Worm (Caenorhabditis elegans) whole organism, young adult: ENCODE data around the gene ZC168.2.

ENCODE experiments used
- B0035.1 ChIP-seq: sonication (generic microtip); optimal IDR thresholded peaks from 2 replicates; lab custom pipeline; 2016; ENCODE audit warnings: missing genetic modification characterization, mild to moderate bottlenecking, missing compliant biosample characterization, missing genotype, missing genetic modification reagents
- B0336.3 ChIP-seq: fragments of 200-800 bp; sonication (Bioruptor generic); IDR thresholded peaks from 2 replicates; pipeline ENCODE4 v1.3.6; 2022; ENCODE audit warnings: missing genetic modification characterization, missing compliant biosample characterization
- D2030.7 ChIP-seq: fragments of 200-800 bp; sonication (Bioruptor generic); IDR thresholded peaks from 2 replicates; pipeline ENCODE4 v1.3.6; 2022; ENCODE audit warnings: missing genetic modification reagents, missing genetic modification characterization, missing compliant biosample characterization
- F37B4.10 ChIP-seq: fragments of 200-800 bp; sonication (Bioruptor generic); IDR thresholded peaks from 2 replicates; pipeline ENCODE4 v1.3.6; 2022; ENCODE audit warnings: missing genetic modification characterization, missing compliant biosample characterization
- K11D2.4 ChIP-seq: fragments of 200-800 bp; sonication (Bioruptor generic); IDR thresholded peaks from 2 replicates; pipeline ENCODE4 v1.3.6; 2022; ENCODE audit warnings: missing genetic modification reagents, missing genetic modification characterization, missing compliant biosample characterization
- Y53G8AR.9 ChIP-seq: fragments of 200-800 bp; sonication (Bioruptor generic); conservative IDR thresholded peaks from 2 replicates; pipeline ENCODE4 v1.3.6; 2022; ENCODE audit warnings: missing genetic modification reagents, missing genetic modification characterization, missing compliant biosample characterization
- ama-1 ChIP-seq, 3 experiments: fragments of 150-350 bp in 1 of 3; sonication (generic microtip) in 2 of 3; optimal IDR thresholded peaks; 2 replicates each; lab custom pipeline; 2014 to 2018; ENCODE audit warnings: missing biosample characterization in 2 of 3, missing genetic modification characterization in 2 of 3, missing genetic modification reagents in 2 of 3
- attf-3 ChIP-seq: fragments of 200-800 bp; sonication (Bioruptor generic); conservative IDR thresholded peaks from 2 replicates; pipeline ENCODE4 v1.3.6; 2022; ENCODE audit warnings: missing genetic modification reagents, missing genetic modification characterization, missing compliant biosample characterization
- attf-5 ChIP-seq: fragments of 200-800 bp; sonication (Bioruptor generic); optimal IDR thresholded peaks from 2 replicates; lab custom pipeline; 2018; ENCODE audit warnings: mild to moderate bottlenecking, missing genetic modification characterization, missing compliant biosample characterization
- cebp-1 ChIP-seq, 2 experiments: fragments of 200-800 bp in 1 of 2; sonication (Bioruptor generic) in 1 of 2; sonication (generic microtip) in 1 of 2; IDR thresholded peaks in 1 of 2; optimal IDR thresholded peaks in 1 of 2; 2 replicates each; pipeline versions ENCODE4 v1.3.6 to Lab custom; 2017 to 2022; ENCODE audit warnings: missing compliant biosample characterization in 2 of 2, missing genetic modification characterization in 2 of 2, mild to moderate bottlenecking in 1 of 2, missing genetic modification reagents in 1 of 2, moderate library complexity in 1 of 2
- ceh-91 ChIP-seq: fragments of 200-800 bp; sonication (Bioruptor generic); IDR thresholded peaks from 2 replicates; pipeline ENCODE4 v1.3.6; 2022; ENCODE audit warnings: missing genetic modification reagents, missing genetic modification characterization, missing compliant biosample characterization
- chd-7 ChIP-seq: sonication (generic microtip); optimal IDR thresholded peaks from 2 replicates; lab custom pipeline; 2016; ENCODE audit warnings: mild to moderate bottlenecking, missing genetic modification characterization, moderate library complexity, missing compliant biosample characterization
- egl-18 ChIP-seq: fragments of 200-800 bp; sonication (Bioruptor generic); IDR thresholded peaks from 2 replicates; pipeline ENCODE4 v1.3.6; 2022; ENCODE audit warnings: missing genetic modification reagents, missing genetic modification characterization, missing compliant biosample characterization
- egrh-3 ChIP-seq: fragments of 200-800 bp; sonication (Bioruptor generic); IDR thresholded peaks from 2 replicates; pipeline ENCODE4 v1.3.6; 2022; ENCODE audit warnings: missing genetic modification reagents, missing genetic modification characterization, missing compliant biosample characterization
- him-1 ChIP-seq: sonication (generic microtip); optimal IDR thresholded peaks from 2 replicates; lab custom pipeline; 2016; ENCODE audit warnings: missing genotype, missing genetic modification reagents, missing genetic modification characterization, missing compliant biosample characterization
- hrde-1 ChIP-seq: sonication (generic microtip); optimal IDR thresholded peaks from 2 replicates; lab custom pipeline; 2016; ENCODE audit warnings: missing genetic modification characterization, mild to moderate bottlenecking, missing compliant biosample characterization, moderate library complexity, missing genotype, missing genetic modification reagents, borderline replicate concordance
- let-607 ChIP-seq, 2 experiments: fragments of 200-800 bp in 1 of 2; sonication (Bioruptor generic) in 1 of 2; sonication (generic microtip) in 1 of 2; optimal IDR thresholded peaks; 2 replicates each; lab custom pipeline; 2016 to 2018; ENCODE audit warnings: mild to moderate bottlenecking in 2 of 2, missing compliant biosample characterization in 2 of 2, missing genetic modification characterization in 2 of 2, moderate library complexity in 2 of 2, missing genotype in 1 of 2
- lin-40 ChIP-seq: sonication (generic microtip); optimal IDR thresholded peaks from 2 replicates; lab custom pipeline; 2016; ENCODE audit warnings: missing genetic modification characterization, mild to moderate bottlenecking, missing compliant biosample characterization, missing genotype, missing genetic modification reagents
- lsy-27 ChIP-seq: sonication (generic microtip); optimal IDR thresholded peaks from 2 replicates; lab custom pipeline; 2017; ENCODE audit warnings: missing genetic modification characterization, mild to moderate bottlenecking, missing compliant biosample characterization, antibody characterized with exemption, missing genotype, borderline replicate concordance; ENCODE audit not compliant: insufficient read depth
- madf-6 ChIP-seq: fragments of 200-800 bp; sonication (Bioruptor generic); IDR thresholded peaks from 2 replicates; pipeline ENCODE4 v1.3.6; 2022; ENCODE audit warnings: missing genetic modification reagents, missing genetic modification characterization, missing compliant biosample characterization
- madf-8 ChIP-seq: fragments of 200-800 bp; sonication (Bioruptor generic); conservative IDR thresholded peaks from 2 replicates; pipeline ENCODE4 v1.3.6; 2022; ENCODE audit warnings: missing genetic modification reagents, missing genetic modification characterization, missing compliant biosample characterization
- mcd-1 ChIP-seq: fragments of 200-800 bp; sonication (Bioruptor generic); IDR thresholded peaks from 2 replicates; pipeline ENCODE4 v1.3.6; 2022; ENCODE audit warnings: missing genetic modification reagents, missing genetic modification characterization, missing compliant biosample characterization
- nfya-2 ChIP-seq: fragments of 200-800 bp; sonication (Bioruptor generic); IDR thresholded peaks from 2 replicates; pipeline ENCODE4 v1.3.6; 2022; ENCODE audit warnings: missing genetic modification reagents, missing genetic modification characterization, missing compliant biosample characterization
- nhr-27 ChIP-seq: fragments of 200-800 bp; sonication (Bioruptor generic); optimal IDR thresholded peaks from 2 replicates; lab custom pipeline; 2018; ENCODE audit warnings: mild to moderate bottlenecking, missing genetic modification characterization, moderate library complexity, missing compliant biosample characterization
- nhr-80 ChIP-seq: sonication (generic microtip); optimal IDR thresholded peaks from 2 replicates; lab custom pipeline; 2016; ENCODE audit warnings: missing genetic modification characterization, missing compliant biosample characterization
- pbrm-1 ChIP-seq: fragments of 200-800 bp; sonication (Bioruptor generic); IDR thresholded peaks from 2 replicates; pipeline ENCODE4 v1.3.6; 2022; ENCODE audit warnings: missing genetic modification reagents, missing genetic modification characterization, missing compliant biosample characterization
- pha-4 ChIP-seq: fragments of 150-350 bp; sonication (generic microtip); optimal IDR thresholded peaks from 2 replicates; lab custom pipeline; 2014; ENCODE audit warnings: missing biosample characterization, missing genetic modification reagents, missing genetic modification characterization
- snpc-1.1 ChIP-seq: sonication (generic microtip); optimal IDR thresholded peaks from 2 replicates; lab custom pipeline; 2017; ENCODE audit warnings: missing genetic modification characterization, mild to moderate bottlenecking, missing compliant biosample characterization, antibody characterized with exemption, moderate library complexity, missing genotype, missing genetic modification reagents; ENCODE audit not compliant: insufficient read depth
- snpc-1.3 ChIP-seq: sonication (generic microtip); optimal IDR thresholded peaks from 2 replicates; lab custom pipeline; 2017; ENCODE audit warnings: missing genetic modification characterization, mild to moderate bottlenecking, missing compliant biosample characterization, antibody characterized with exemption, moderate library complexity, missing genotype, missing genetic modification reagents; ENCODE audit not compliant: insufficient read depth
- snpc-4 ChIP-seq, 5 experiments: fragments of 150-350 bp in 1 of 5; sonication (generic microtip) in 4 of 5; optimal IDR thresholded peaks; 2 replicates each; lab custom pipeline; 2014 to 2018; ENCODE audit warnings: missing genetic modification characterization in 5 of 5, missing biosample characterization in 3 of 5, antibody characterized with exemption in 2 of 5, mild to moderate bottlenecking in 2 of 5, missing compliant biosample characterization in 2 of 5, missing genotype in 2 of 5, moderate library complexity in 2 of 5, missing genetic modification reagents in 1 of 5
- somi-1 ChIP-seq: fragments of 200-800 bp; sonication (Bioruptor generic); optimal IDR thresholded peaks from 2 replicates; lab custom pipeline; 2018; ENCODE audit warnings: mild to moderate bottlenecking, missing genetic modification characterization, missing compliant biosample characterization
- unc-62 ChIP-seq: fragments of 150-350 bp; optimal IDR thresholded peaks from 2 replicates; lab custom pipeline; 2014; ENCODE audit warnings: missing biosample characterization, missing genetic modification reagents, missing genetic modification characterization
- xnd-1 ChIP-seq: sonication (generic microtip); optimal IDR thresholded peaks from 2 replicates; lab custom pipeline; 2016; ENCODE audit warnings: missing genotype, missing genetic modification reagents, missing genetic modification characterization, missing compliant biosample characterization

Gene ZC168.2

ce11 chrIV:10737011-10737553 lies 9.2 kb downstream of the ZC168.2 start, which contains the start of gene grl-21 (continued):
- peak; percentile 58 for TF ChIP-seq hrde-1
- peak; percentile 82; the same call in 1 of the 2 replicates for TF ChIP-seq B0336.3 (GFP tag; lab: Robert Waterston, UW)
- TF ChIP-seq B0035.1 (tag; lab: Kevin White, UChicago): no peak
- 0 out of 2 replicates have a peak, but pooled peaks have one; percentile 16 for TF ChIP-seq attf-3 (GFP tag; lab: Robert Waterston, UW)
- no peak for TF ChIP-seq egl-18 (GFP tag; lab: Robert Waterston, UW)
- TF ChIP-seq nhr-80 (tag; lab: Kevin White, UChicago): no peak
- TF ChIP-seq D2030.7: no peak
- TF ChIP-seq, all 124 proteins: peak for 20

ce11 chrIV:10738328-10738727 lies 10.5 kb downstream of the ZC168.2 start, which contains the start of gene ssp-34:
Gene ssp-34 (minus strand): TSS chrIV:10738602.
- no peak for TF ChIP-seq nfya-2 (GFP tag; lab: Robert Waterston, UW)
- no peak for TF ChIP-seq pha-4 (tag; lab: Kevin White, UChicago)
- no peak for TF ChIP-seq pbrm-1
- TF ChIP-seq madf-6 (GFP tag; lab: Robert Waterston, UW): no peak
- no peak for TF ChIP-seq D2030.7
- TF ChIP-seq attf-5 (GFP tag; lab: Kevin White, UChicago): no peak
- no peak for TF ChIP-seq chd-7
- TF ChIP-seq lin-40 (tag; lab: Kevin White, UChicago): no peak
- TF ChIP-seq him-1 (tag; lab: Kevin White, UChicago): no peak
- TF ChIP-seq lsy-27 (tag; lab: Kevin White, UChicago): no peak
- no peak for TF ChIP-seq snpc-1.3 (tag; lab: Kevin White, UChicago)
- no peak for TF ChIP-seq nhr-27

DNA sequence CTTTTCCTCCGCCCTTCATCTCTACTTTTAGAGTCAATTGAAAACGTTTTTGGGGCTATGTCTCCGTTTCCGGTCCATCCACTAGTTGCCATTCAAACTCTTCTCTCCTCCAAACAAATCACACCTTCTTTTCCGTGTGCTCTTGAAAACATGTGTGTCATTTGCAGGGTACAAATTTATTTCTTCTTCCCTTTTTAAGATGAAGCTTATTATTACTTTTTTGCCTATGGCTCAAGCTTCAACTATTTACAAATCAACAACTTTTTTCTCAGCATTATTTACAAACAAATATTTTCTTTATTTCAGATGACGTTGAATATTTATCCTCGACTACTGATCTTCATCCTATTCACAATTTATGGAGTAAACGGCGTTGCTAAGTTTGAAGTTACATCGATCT lies 16.6 kb downstream of the ZC168.2 start, which contains the start of gene T25B9.3:
TSS of gene T25B9.3 (plus strand) at position 301 of the 400 bp plus-strand sequence.
- TF ChIP-seq xnd-1 (no peak), mcd-1 (GFP tag; lab: Robert Waterston, UW) (no peak), somi-1 (GFP tag; lab: Kevin White, UChicago) (no peak), Y53G8AR.9 (GFP tag; lab: Robert Waterston, UW) (no peak), unc-62 (no peak), egrh-3 (GFP tag; lab: Robert Waterston, UW) (no peak), let-607 (tag; optimal IDR thresholded peaks at IDR 0.05; lab: Kevin White, UChicago) (no peak), snpc-1.1 (tag; lab: Kevin White, UChicago) (no peak), snpc-4 (GFP tag; optimal IDR thresholded peaks at IDR 0.05; lab: Kevin White, UChicago) (no peak), snpc-4 (tag; optimal IDR thresholded peaks at IDR 0.05; lab: Kevin White, UChicago) (no peak), ama-1 (optimal IDR thresholded peaks at IDR 0.05; lab: Kevin White, UChicago) (no peak), ama-1 (GFP tag; optimal IDR thresholded peaks at IDR 0.05; lab: Kevin White, UChicago) (no peak), ceh-91 (GFP tag; lab: Robert Waterston, UW) (no peak), madf-8 (GFP tag; lab: Robert Waterston, UW) (no peak), chd-7 (no peak), K11D2.4 (GFP tag; lab: Robert Waterston, UW) (no peak), attf-5 (GFP tag; lab: Kevin White, UChicago) (no peak), F37B4.10 (GFP tag; lab: Robert Waterston, UW) (no peak), cebp-1 (GFP tag; IDR thresholded peaks at IDR 0.05; lab: Robert Waterston, UW) (no peak), cebp-1 (tag; optimal IDR thresholded peaks at IDR 0.05; lab: Kevin White, UChicago) (no peak)
